Worm (Caenorhabditis elegans) whole organism, L1 larva: ENCODE results near the gene pmp-1.

ENCODE experiments used
- aly-2 ChIP-seq: fragments of 150-350 bp; optimal IDR thresholded peaks from 2 replicates; lab custom pipeline; 2014; ENCODE audit warnings: missing biosample characterization, missing genetic modification characterization
- ceh-88 ChIP-seq: fragments of 200-800 bp; sonication (Bioruptor generic); IDR thresholded peaks from 2 replicates; pipeline ENCODE4 v1.3.6; 2022; ENCODE audit warnings: missing genetic modification characterization, missing compliant biosample characterization
- egl-13 ChIP-seq: sonication (generic microtip); optimal IDR thresholded peaks from 2 replicates; lab custom pipeline; 2016; ENCODE audit warnings: missing genotype, missing genetic modification reagents, missing genetic modification characterization, missing compliant biosample characterization
- elt-3 ChIP-seq, 6 experiments: fragments of 150-350 bp in 1 of 6; sonication (generic microtip); optimal IDR thresholded peaks; 2 replicates each; lab custom pipeline; 2017 to 2018; ENCODE audit warnings: missing biosample characterization in 6 of 6, missing genetic modification characterization in 6 of 6, inconsistent platforms in 1 of 6
- nhr-12 ChIP-seq: sonication (generic microtip); optimal IDR thresholded peaks from 2 replicates; lab custom pipeline; 2017; ENCODE audit warnings: missing biosample characterization, missing genetic modification characterization
- nhr-28 ChIP-seq: fragments of 150-350 bp; optimal IDR thresholded peaks from 2 replicates; lab custom pipeline; 2014; ENCODE audit warnings: missing biosample characterization, missing genetic modification characterization
- nhr-77 ChIP-seq: fragments of 150-350 bp; optimal IDR thresholded peaks from 2 replicates; lab custom pipeline; 2014; ENCODE audit warnings: missing biosample characterization, missing genetic modification characterization
- sox-4 ChIP-seq: sonication (generic microtip); optimal IDR thresholded peaks from 2 replicates; lab custom pipeline; 2016; ENCODE audit warnings: missing genetic modification characterization, missing compliant biosample characterization
- unc-130 ChIP-seq: fragments of 150-350 bp; optimal IDR thresholded peaks from 2 replicates; lab custom pipeline; 2017; ENCODE audit warnings: missing biosample characterization, missing genetic modification characterization, inconsistent platforms

- no peak for TF ChIP-seq aly-2 (tag; lab: Kevin White, UChicago)
- TF ChIP-seq unc-130 (tag; lab: Kevin White, UChicago), result no peak
- no peak for TF ChIP-seq ceh-88 (GFP tag; lab: Robert Waterston, UW)
- no peak for TF ChIP-seq elt-3 (tag; optimal IDR thresholded peaks at IDR 0.05; lab: Kevin White, UChicago)
- TF ChIP-seq egl-13 (tag; lab: Kevin White, UChicago), result no peak
- TF ChIP-seq nhr-77, result no peak
- TF ChIP-seq sox-4, result no peak
- no peak for TF ChIP-seq nhr-12 (tag; lab: Kevin White, UChicago)
- TF ChIP-seq nhr-28 (tag; lab: Kevin White, UChicago), result no peak
These were observed 49.4 kb upstream of the pmp-1 start for ce11 chrII:6932978-6933377.
